Fruit fly (Drosophila melanogaster) whole organism, embryonic: ENCODE measurements around the gene CG12009.

ENCODE experiments used
- ATbp ChIP-seq: fragments of 200-800 bp; sonication (Bioruptor generic); optimal IDR thresholded peaks from 2 replicates; lab custom pipeline; 2017; ENCODE audit warnings: missing biosample characterization, mild to moderate bottlenecking, missing genetic modification characterization, missing genetic modification reagents
- Abd-B ChIP-seq: fragments of 200-800 bp; sonication (Bioruptor generic); optimal IDR thresholded peaks from 2 replicates; lab custom pipeline; 2018; ENCODE audit warnings: missing biosample characterization, mild to moderate bottlenecking, missing genetic modification characterization, moderate library complexity
- CG10366 ChIP-seq: fragments of 200-800 bp; sonication (Bioruptor generic); IDR thresholded peaks from 2 replicates; pipeline ENCODE4 v1.3.6; 2022; ENCODE audit warnings: missing biosample characterization, missing genetic modification characterization
- CG10431 ChIP-seq: fragments of 200-800 bp; sonication (Bioruptor generic); optimal IDR thresholded peaks from 3 replicates; lab custom pipeline; 2018; ENCODE audit warnings: missing biosample characterization, mild to moderate bottlenecking, missing genetic modification characterization
- CG11093 ChIP-seq: fragments of 200-800 bp; sonication (Bioruptor generic); IDR thresholded peaks from 3 replicates; pipeline ENCODE4 v1.3.6; 2022; ENCODE audit warnings: missing biosample characterization, missing genetic modification characterization
- CG11696 ChIP-seq: fragments of 200-800 bp; sonication (Bioruptor generic); IDR thresholded peaks from 2 replicates; pipeline ENCODE4 v1.3.6; 2022; ENCODE audit warnings: missing biosample characterization, missing genetic modification characterization
- CG13123 ChIP-seq: fragments of 200-800 bp; sonication (Bioruptor generic); optimal IDR thresholded peaks from 2 replicates; lab custom pipeline; 2016; ENCODE audit warnings: missing biosample characterization, missing genetic modification characterization
- CG14014 ChIP-seq: fragments of 200-800 bp; sonication (Bioruptor generic); IDR thresholded peaks from 2 replicates; pipeline ENCODE4 v1.3.6; 2022; ENCODE audit warnings: missing biosample characterization, missing genetic modification characterization
- CG1529 ChIP-seq: fragments of 200-800 bp; sonication (Bioruptor generic); optimal IDR thresholded peaks from 3 replicates; lab custom pipeline; 2018; ENCODE audit warnings: missing biosample characterization, missing genetic modification characterization
- CG1647 ChIP-seq: fragments of 200-800 bp; sonication (Bioruptor generic); optimal IDR thresholded peaks from 3 replicates; lab custom pipeline; 2016; ENCODE audit warnings: missing biosample characterization, missing genetic modification characterization
- CG18764 ChIP-seq: fragments of 200-800 bp; sonication (Bioruptor generic); optimal IDR thresholded peaks from 3 replicates; lab custom pipeline; 2016; ENCODE audit warnings: missing biosample characterization, missing genetic modification characterization
- CG2199 ChIP-seq: fragments of 200-800 bp; sonication (Bioruptor generic); IDR thresholded peaks from 3 replicates; pipeline ENCODE4 v1.3.6; 2022; ENCODE audit warnings: missing biosample characterization, missing genetic modification characterization
- CG32772 ChIP-seq: fragments of 200-800 bp; sonication (Bioruptor generic); IDR thresholded peaks from 2 replicates; pipeline ENCODE4 v1.3.6; 2022; ENCODE audit warnings: missing biosample characterization, missing genetic modification characterization
- CG4360 ChIP-seq: fragments of 200-800 bp; sonication (Bioruptor generic); IDR thresholded peaks from 2 replicates; pipeline ENCODE4 v1.3.6; 2022; ENCODE audit warnings: missing biosample characterization, missing genetic modification characterization
- CG43689 ChIP-seq: fragments of 200-800 bp; sonication (Bioruptor generic); IDR thresholded peaks from 2 replicates; pipeline ENCODE4 v1.3.6; 2022; ENCODE audit warnings: missing biosample characterization, missing genetic modification characterization
- CG6683 ChIP-seq: fragments of 200-800 bp; sonication (Bioruptor generic); optimal IDR thresholded peaks from 2 replicates; lab custom pipeline; 2017; ENCODE audit warnings: missing biosample characterization, mild to moderate bottlenecking, missing genetic modification characterization, missing genetic modification reagents
- CG6813 ChIP-seq: fragments of 200-800 bp; sonication (Bioruptor generic); optimal IDR thresholded peaks from 2 replicates; lab custom pipeline; 2017; ENCODE audit warnings: missing biosample characterization, missing genetic modification characterization, mild to moderate bottlenecking, moderate library complexity, missing genetic modification reagents
- CoRest ChIP-seq: fragments of 200-800 bp; sonication (Bioruptor generic); optimal IDR thresholded peaks from 3 replicates; lab custom pipeline; 2018; ENCODE audit warnings: missing biosample characterization, mild to moderate bottlenecking, missing genetic modification characterization, moderate library complexity
- D19B ChIP-seq: fragments of 200-800 bp; sonication (Bioruptor generic); optimal IDR thresholded peaks from 2 replicates; lab custom pipeline; 2017; ENCODE audit warnings: missing biosample characterization, mild to moderate bottlenecking, missing genetic modification characterization
- Dip2 ChIP-seq: fragments of 200-800 bp; sonication (Bioruptor generic); IDR thresholded peaks from 2 replicates; pipeline ENCODE4 v1.3.6; 2022; ENCODE audit warnings: missing biosample characterization, missing genetic modification characterization
- Eip74EF ChIP-seq, 2 experiments: fragments of 200-800 bp in 1 of 2; fragments of >200 bp in 1 of 2; sonication (Bioruptor generic) in 1 of 2; optimal IDR thresholded peaks; 2 replicates each; lab custom pipeline; 2017 to 2019; ENCODE audit warnings: missing biosample characterization in 2 of 2, missing genetic modification characterization in 2 of 2, mild to moderate bottlenecking in 1 of 2, moderate library complexity in 1 of 2
- Ets65A ChIP-seq: fragments of 200-800 bp; sonication (Bioruptor generic); peaks from one replicate; lab custom pipeline; 2016; ENCODE audit warnings: missing biosample characterization, missing genetic modification characterization
- Gsc ChIP-seq: fragments of 200-800 bp; sonication (Bioruptor generic); IDR thresholded peaks from 2 replicates; pipeline ENCODE4 v1.3.6; 2022; ENCODE audit warnings: missing biosample characterization, missing genetic modification characterization
- HLH3B ChIP-seq: fragments of 200-800 bp; sonication (Bioruptor generic); IDR thresholded peaks from 2 replicates; pipeline ENCODE4 v1.3.6; 2022; ENCODE audit warnings: missing biosample characterization, missing genetic modification characterization
- HmgD ChIP-seq: fragments of 200-800 bp; sonication (Bioruptor generic); optimal IDR thresholded peaks from 3 replicates; lab custom pipeline; 2016; ENCODE audit warnings: missing biosample characterization, missing genetic modification characterization
- Hr3 ChIP-seq: fragments of 200-800 bp; sonication (Bioruptor generic); optimal IDR thresholded peaks from 3 replicates; lab custom pipeline; 2016; ENCODE audit warnings: missing biosample characterization, missing genetic modification characterization
- Hr51 ChIP-seq, 2 experiments: fragments of 200-800 bp; sonication (Bioruptor generic); optimal IDR thresholded peaks; 2 replicates in 1 of 2; 3 replicates in 1 of 2; lab custom pipeline; 2016 to 2018; ENCODE audit warnings: missing biosample characterization in 2 of 2, missing genetic modification characterization in 2 of 2, mild to moderate bottlenecking in 1 of 2, moderate library complexity in 1 of 2
- Meics ChIP-seq: fragments of 200-800 bp; sonication (Bioruptor generic); optimal IDR thresholded peaks from 2 replicates; lab custom pipeline; 2017; ENCODE audit warnings: missing biosample characterization, mild to moderate bottlenecking, missing genetic modification characterization
- Nf-YC ChIP-seq: fragments of 200-800 bp; optimal IDR thresholded peaks from 3 replicates; lab custom pipeline; 2019; ENCODE audit warnings: missing biosample characterization, mild to moderate bottlenecking, missing genetic modification characterization, moderate library complexity
- Sin3A ChIP-seq: fragments of >200 bp; optimal IDR thresholded peaks from 2 replicates; lab custom pipeline; 2018
- Trl ChIP-seq, 3 experiments: fragments of >200 bp in 2 of 3; fragments of 200-800 bp in 1 of 3; sonication (Bioruptor generic) in 1 of 3; optimal IDR thresholded peaks; 2 replicates in 1 of 3; 3 replicates in 2 of 3; lab custom pipeline; 2016 to 2017; ENCODE audit warnings: missing biosample characterization in 1 of 3, missing genetic modification characterization in 1 of 3
- bab2 ChIP-seq: fragments of 200-800 bp; sonication (Bioruptor generic); optimal IDR thresholded peaks from 2 replicates; lab custom pipeline; 2016; ENCODE audit warnings: missing biosample characterization, missing genetic modification characterization
- dmrt99B ChIP-seq: fragments of 200-800 bp; sonication (Bioruptor generic); optimal IDR thresholded peaks from 2 replicates; lab custom pipeline; 2018; ENCODE audit warnings: missing biosample characterization, mild to moderate bottlenecking, missing genetic modification characterization, moderate library complexity
- esg ChIP-seq: fragments of 200-800 bp; sonication (Bioruptor generic); conservative IDR thresholded peaks from 2 replicates; pipeline ENCODE4 v1.3.6; 2022; ENCODE audit warnings: missing biosample characterization, missing genetic modification characterization
- exex ChIP-seq: fragments of 200-800 bp; sonication (Bioruptor generic); optimal IDR thresholded peaks from 4 replicates; lab custom pipeline; 2018; ENCODE audit warnings: missing biosample characterization, mild to moderate bottlenecking, missing genetic modification characterization, moderate library complexity
- fru ChIP-seq: fragments of >200 bp; optimal IDR thresholded peaks from 2 replicates; lab custom pipeline; 2017
- gcm ChIP-seq: fragments of 200-800 bp; sonication (Bioruptor generic); optimal IDR thresholded peaks from 2 replicates; lab custom pipeline; 2019; ENCODE audit warnings: missing biosample characterization, mild to moderate bottlenecking, missing genetic modification characterization, moderate library complexity
- insv ChIP-seq, 2 experiments: fragments of 200-800 bp; sonication (Bioruptor generic); optimal IDR thresholded peaks; 3 replicates each; lab custom pipeline; 2016 to 2018; ENCODE audit warnings: missing biosample characterization in 2 of 2, missing genetic modification characterization in 2 of 2
- kah ChIP-seq: fragments of 200-800 bp; sonication (Bioruptor generic); optimal IDR thresholded peaks from 2 replicates; lab custom pipeline; 2018; ENCODE audit warnings: missing biosample characterization, mild to moderate bottlenecking, missing genetic modification characterization
- lbe ChIP-seq: fragments of 200-800 bp; sonication (Bioruptor generic); optimal IDR thresholded peaks from 2 replicates; lab custom pipeline; 2016; ENCODE audit warnings: missing biosample characterization, mild to moderate bottlenecking, missing genetic modification characterization
- nom ChIP-seq: fragments of 200-800 bp; sonication (Bioruptor generic); optimal IDR thresholded peaks from 2 replicates; lab custom pipeline; 2017; ENCODE audit warnings: missing biosample characterization, missing genetic modification characterization, mild to moderate bottlenecking, moderate library complexity, missing genetic modification reagents
- pzg ChIP-seq: fragments of 200-800 bp; sonication (Bioruptor generic); optimal IDR thresholded peaks from 3 replicates; lab custom pipeline; 2018; ENCODE audit warnings: missing biosample characterization, mild to moderate bottlenecking, missing genetic modification characterization, moderate library complexity
- sens ChIP-seq: fragments of 200-800 bp; sonication (Bioruptor generic); peaks from one replicate; lab custom pipeline; 2016; ENCODE audit warnings: missing biosample characterization, missing genetic modification characterization
- seq ChIP-seq: fragments of 200-800 bp; sonication (Bioruptor generic); IDR thresholded peaks from 2 replicates; pipeline ENCODE4 v1.3.6; 2022; ENCODE audit warnings: missing biosample characterization, missing genetic modification characterization
- sob ChIP-seq: fragments of 200-800 bp; sonication (Bioruptor generic); IDR thresholded peaks from 2 replicates; pipeline ENCODE4 v1.3.6; 2022; ENCODE audit warnings: missing biosample characterization, missing genetic modification characterization
- sqz ChIP-seq: fragments of 200-800 bp; sonication (Bioruptor generic); optimal IDR thresholded peaks from 3 replicates; lab custom pipeline; 2018; ENCODE audit warnings: missing biosample characterization, mild to moderate bottlenecking, missing genetic modification characterization
- tin ChIP-seq: fragments of 200-800 bp; sonication (Bioruptor generic); optimal IDR thresholded peaks from 3 replicates; lab custom pipeline; 2016; ENCODE audit warnings: missing biosample characterization, missing genetic modification characterization
- tio ChIP-seq: fragments of 200-800 bp; sonication (Bioruptor generic); optimal IDR thresholded peaks from 2 replicates; lab custom pipeline; 2017; ENCODE audit warnings: missing biosample characterization, missing genetic modification characterization, inconsistent platforms
- trem ChIP-seq: fragments of 200-800 bp; optimal IDR thresholded peaks from 3 replicates; lab custom pipeline; 2019; ENCODE audit warnings: missing biosample characterization, mild to moderate bottlenecking, missing genetic modification characterization, moderate library complexity
- vfl ChIP-seq: fragments of 200-800 bp; sonication (Bioruptor generic); optimal IDR thresholded peaks from 2 replicates; lab custom pipeline; 2016; ENCODE audit warnings: missing biosample characterization, missing genetic modification characterization
- zen ChIP-seq: fragments of 200-800 bp; sonication (Bioruptor generic); optimal IDR thresholded peaks from 3 replicates; lab custom pipeline; 2018; ENCODE audit warnings: missing biosample characterization, mild to moderate bottlenecking, missing genetic modification characterization, moderate library complexity

Gene CG12009

DNA sequence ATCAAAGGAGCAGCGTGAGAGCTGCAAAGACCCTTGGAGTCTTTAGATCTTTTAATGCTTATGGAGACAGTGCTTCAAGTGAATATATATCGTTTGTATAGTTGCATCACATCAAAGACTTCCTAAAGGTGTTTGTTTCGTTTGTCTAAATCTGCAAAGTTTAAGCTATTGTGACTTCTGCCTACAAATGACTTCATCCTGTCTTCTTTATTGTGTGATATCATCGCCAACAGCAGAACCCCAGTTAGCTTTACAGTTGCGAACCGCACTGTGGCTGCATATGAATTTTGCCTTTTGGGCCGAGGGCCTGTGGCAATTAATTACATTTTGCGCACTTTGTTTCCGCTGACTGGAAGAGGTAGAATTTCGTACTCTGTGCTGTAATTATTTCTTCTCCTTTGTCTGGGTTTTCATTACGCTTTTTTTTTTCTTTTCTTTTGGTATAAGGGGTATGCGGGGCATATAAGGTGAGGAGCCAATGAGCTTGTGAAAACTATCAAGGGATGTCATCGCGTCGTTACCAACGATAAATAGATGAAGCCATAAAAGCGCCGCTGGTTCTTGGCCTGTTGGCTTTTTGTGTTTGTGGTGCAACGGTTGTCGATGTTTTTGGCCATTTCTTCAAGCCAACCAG, 51.2 kb downstream of the CG12009 start (continued):
- no peak for TF ChIP-seq CG13123 (GFP tag; lab: Kevin White, UChicago)
- TF ChIP-seq tin (GFP tag; lab: Kevin White, UChicago): no peak
- TF ChIP-seq exex (tag; lab: Kevin White, UChicago): no peak
- no peak for TF ChIP-seq CG1647 (GFP tag; lab: Kevin White, UChicago)
- no peak for TF ChIP-seq CG14014 (GFP tag; lab: Robert Waterston, UW)
- TF ChIP-seq CG11696: no peak
- TF ChIP-seq bab2 (GFP tag; lab: Kevin White, UChicago): no peak
- peak; percentile 65 for TF ChIP-seq lbe
- TF ChIP-seq vfl: no peak
- no peak for TF ChIP-seq esg (GFP tag; lab: Robert Waterston, UW)
- TF ChIP-seq CG43689 (GFP tag; lab: Robert Waterston, UW): no peak
- TF ChIP-seq fru: no peak
- TF ChIP-seq Hr51 (GFP tag; optimal IDR thresholded peaks at IDR 0.05; lab: Kevin White, UChicago): no peak
- TF ChIP-seq sqz (GFP tag; lab: Kevin White, UChicago): no peak
- no peak for TF ChIP-seq Gsc (GFP tag; lab: Robert Waterston, UW)
- no peak for TF ChIP-seq CG11093 (GFP tag; lab: Robert Waterston, UW)
- TF ChIP-seq ATbp (GFP tag; lab: Kevin White, UChicago): no peak
- TF ChIP-seq CG4360: no peak
- no peak for TF ChIP-seq CG10366 (GFP tag; lab: Robert Waterston, UW)
- no peak for TF ChIP-seq seq (GFP tag; lab: Robert Waterston, UW)
- TF ChIP-seq Trl (optimal IDR thresholded peaks at IDR 0.05; lab: Kevin White, UChicago): no peak
- no peak for TF ChIP-seq Trl (GFP tag; optimal IDR thresholded peaks at IDR 0.05; lab: Kevin White, UChicago)
- TF ChIP-seq sens (GFP tag; lab: Kevin White, UChicago): peak; percentile 9
- TF ChIP-seq nom (GFP tag; lab: Kevin White, UChicago): peak; percentile 19

DNA sequence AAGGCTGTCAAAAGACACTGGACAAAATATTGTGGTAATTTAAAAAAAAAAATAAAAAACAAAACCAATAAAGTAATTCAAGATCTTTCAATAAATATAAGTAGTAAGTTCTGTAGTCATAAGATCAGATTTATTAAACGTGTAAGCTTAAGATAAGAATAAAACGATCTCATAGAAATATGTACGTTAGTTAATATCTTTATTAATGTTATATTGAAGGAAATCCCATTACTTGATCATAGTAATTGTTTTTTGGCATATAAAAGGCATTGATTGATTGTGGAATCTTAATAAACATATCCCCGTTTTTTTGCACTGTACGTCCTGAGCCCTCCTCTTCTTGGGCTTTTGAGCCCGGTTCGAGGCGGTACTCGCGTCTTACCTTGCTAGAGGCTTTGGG, 52.0 kb downstream of the CG12009 start:
- TF ChIP-seq Sin3A (lab: Kevin White, UChicago) (no peak), CG18764 (no peak), kah (GFP tag; lab: Kevin White, UChicago) (no peak), Meics (GFP tag; lab: Kevin White, UChicago) (peak; percentile 4), nom (GFP tag; lab: Kevin White, UChicago) (no peak), Nf-YC (no peak), gcm (GFP tag; lab: Kevin White, UChicago) (no peak), dmrt99B (tag; lab: Kevin White, UChicago) (peak; percentile 5), pzg (GFP tag; lab: Kevin White, UChicago) (no peak), Dip2 (no peak), tio (GFP tag; lab: Kevin White, UChicago) (no peak), CG1529 (GFP tag; lab: Kevin White, UChicago) (no peak), CoRest (tag; lab: Kevin White, UChicago) (peak; percentile 17), trem (no peak), Hr3 (GFP tag; lab: Kevin White, UChicago) (no peak), Ets65A (GFP tag; lab: Kevin White, UChicago) (no peak), CG6813 (GFP tag; lab: Kevin White, UChicago) (no peak), zen (no peak), CG2199 (GFP tag; lab: Robert Waterston, UW) (no peak), D19B (GFP tag; lab: Kevin White, UChicago) (no peak), sob (GFP tag; lab: Robert Waterston, UW) (no peak), CG10431 (GFP tag; lab: Kevin White, UChicago) (no peak), Abd-B (GFP tag; lab: Kevin White, UChicago) (no peak), insv (GFP tag; optimal IDR thresholded peaks at IDR 0.05; lab: Kevin White, UChicago) (no peak), HmgD (GFP tag; lab: Kevin White, UChicago) (no peak), CG6683 (GFP tag; lab: Kevin White, UChicago) (no peak), Eip74EF (GFP tag; optimal IDR thresholded peaks at IDR 0.05; lab: Kevin White, UChicago) (no peak), CG32772 (GFP tag; lab: Robert Waterston, UW) (no peak), HLH3B (GFP tag; lab: Robert Waterston, UW) (no peak)
